Fruit fly (Drosophila melanogaster): ENCODE data around the gene pns.

Gene pns

dm6 chr3L:1546349-1547116 lies 9.6 kb downstream of the pns start:
- no peak for TF ChIP-seq CG5204 (GFP tag; optimal IDR thresholded peaks at IDR 0.05)
- peak; percentile 42 for TF ChIP-seq CG11617 (GFP tag; optimal IDR thresholded peaks at IDR 0.05)
- TF ChIP-seq CG7101 (tag; optimal IDR thresholded peaks at IDR 0.05), result peak; percentile 48
- peak; percentile 66 for TF ChIP-seq CG14711 (tag; optimal IDR thresholded peaks at IDR 0.05)
- TF ChIP-seq Mnt (GFP tag; optimal IDR thresholded peaks at IDR 0.05), result peak; percentile 32
- TF ChIP-seq CG7045 (GFP tag; optimal IDR thresholded peaks at IDR 0.05), result peak; percentile 88
- peak; percentile 47 for TF ChIP-seq cic (GFP tag; optimal IDR thresholded peaks at IDR 0.05)
- peak; percentile 92 for TF ChIP-seq CG12768 (GFP tag; optimal IDR thresholded peaks at IDR 0.05)
- TF ChIP-seq Clk (GFP tag; optimal IDR thresholded peaks at IDR 0.05), result no peak
- TF ChIP-seq CG1620 (GFP tag; optimal IDR thresholded peaks at IDR 0.05), result peak; percentile 56
- peak; percentile 40 for TF ChIP-seq Hr96 (GFP tag; optimal IDR thresholded peaks at IDR 0.05)
- TF ChIP-seq pad (GFP tag; optimal IDR thresholded peaks at IDR 0.05), result peak; percentile 92
- peak in 1 of 2 experiments; percentile 6 for TF ChIP-seq cnc (optimal IDR thresholded peaks at IDR 0.05)
- no peak for TF ChIP-seq kay (GFP tag; ENCODE audit: borderline replicate concordance)
- TF ChIP-seq CG33017 (tag; optimal IDR thresholded peaks at IDR 0.05), result peak; percentile 45
- peak; percentile 19 for TF ChIP-seq Crg-1 (GFP tag; optimal IDR thresholded peaks at IDR 0.05)
- peak; percentile 91 for TF ChIP-seq bab1 (GFP tag; optimal IDR thresholded peaks at IDR 0.05)
- TF ChIP-seq ovo (GFP tag; optimal IDR thresholded peaks at IDR 0.05), result peak; percentile 70
- TF ChIP-seq tj (GFP tag; optimal IDR thresholded peaks at IDR 0.05), result peak; percentile 49
- TF ChIP-seq toe (GFP tag; optimal IDR thresholded peaks at IDR 0.05), result no peak

DNA sequence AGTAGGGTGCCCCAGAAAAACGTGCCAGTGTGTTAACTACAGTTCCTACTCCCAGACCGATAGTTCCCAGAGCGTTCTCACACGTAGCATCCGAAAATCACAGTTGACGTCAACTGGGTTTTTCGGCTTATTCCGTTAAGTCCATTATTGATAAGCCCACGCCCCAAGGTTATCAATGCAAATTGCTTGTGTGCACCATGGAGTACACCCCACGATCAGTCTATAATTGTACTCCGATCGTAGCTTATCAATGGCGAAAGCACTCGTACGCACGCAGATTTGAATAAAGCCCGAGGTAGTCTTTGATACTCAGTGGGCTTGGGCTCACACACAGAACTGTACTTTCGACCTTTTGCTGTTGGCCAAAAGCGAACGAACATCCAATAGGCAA lies 10.2 kb downstream of the pns start:
- TF ChIP-seq cnc (optimal IDR thresholded peaks at IDR 0.05), result no peak
- no peak for TF ChIP-seq toe (GFP tag; optimal IDR thresholded peaks at IDR 0.05)
- TF ChIP-seq CG12768 (GFP tag; optimal IDR thresholded peaks at IDR 0.05), result no peak
- TF ChIP-seq CG1620 (GFP tag; optimal IDR thresholded peaks at IDR 0.05), result no peak
- no peak for TF ChIP-seq tj (GFP tag; optimal IDR thresholded peaks at IDR 0.05)
- no peak for TF ChIP-seq CG33017 (tag; optimal IDR thresholded peaks at IDR 0.05)
- no peak for TF ChIP-seq Clk (GFP tag; optimal IDR thresholded peaks at IDR 0.05)
- TF ChIP-seq CG11617 (GFP tag; optimal IDR thresholded peaks at IDR 0.05), result no peak
- no peak for TF ChIP-seq CG7045 (GFP tag; optimal IDR thresholded peaks at IDR 0.05)
- TF ChIP-seq Mnt (GFP tag; optimal IDR thresholded peaks at IDR 0.05), result no peak
- no peak for TF ChIP-seq Hr96 (GFP tag; optimal IDR thresholded peaks at IDR 0.05)
- TF ChIP-seq Crg-1 (GFP tag; optimal IDR thresholded peaks at IDR 0.05), result no peak
- TF ChIP-seq bab1 (GFP tag; optimal IDR thresholded peaks at IDR 0.05), result no peak
- no peak for TF ChIP-seq CG7101 (tag; optimal IDR thresholded peaks at IDR 0.05)
- TF ChIP-seq ovo (GFP tag; optimal IDR thresholded peaks at IDR 0.05), result no peak
- no peak for TF ChIP-seq pad (GFP tag; optimal IDR thresholded peaks at IDR 0.05)
- TF ChIP-seq kay (GFP tag; ENCODE audit: borderline replicate concordance), result no peak
- no peak for TF ChIP-seq CG5204 (GFP tag; optimal IDR thresholded peaks at IDR 0.05)
- no peak for TF ChIP-seq CG14711 (tag; optimal IDR thresholded peaks at IDR 0.05)

DNA sequence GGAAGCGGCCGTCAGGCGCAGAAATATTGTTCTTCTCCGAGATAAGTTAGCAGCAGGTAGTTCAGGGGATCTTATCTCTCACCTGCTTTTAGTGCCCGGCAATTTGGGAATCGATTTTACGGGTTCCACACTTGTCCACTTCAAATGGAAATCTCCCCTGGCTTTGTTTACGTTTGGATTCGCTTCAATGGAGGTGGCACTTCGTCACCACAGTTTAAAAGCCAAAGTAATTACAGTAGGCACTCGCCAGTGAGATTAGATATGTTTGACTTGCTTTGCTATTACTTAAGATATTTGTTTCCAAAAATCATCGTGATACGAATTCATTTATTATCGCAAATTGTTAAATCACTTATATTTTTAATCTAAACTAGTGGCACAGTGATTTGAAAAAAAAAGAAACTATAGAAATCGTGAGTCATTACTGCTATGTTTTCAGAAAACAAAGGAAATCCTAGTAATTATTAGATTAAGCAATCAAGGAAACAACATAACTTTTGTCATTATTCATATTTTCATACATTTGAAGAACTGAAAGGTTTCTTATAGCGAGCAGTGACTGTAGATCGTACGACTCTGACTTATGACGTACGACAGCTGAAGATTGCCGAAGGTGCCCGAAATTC lies 11.5 kb downstream of the pns start:
- TF ChIP-seq CG12768 (GFP tag; optimal IDR thresholded peaks at IDR 0.05), result peak; percentile 92
- no peak for TF ChIP-seq cnc (optimal IDR thresholded peaks at IDR 0.05)
- no peak for TF ChIP-seq Clk (GFP tag; optimal IDR thresholded peaks at IDR 0.05)
- TF ChIP-seq CG11617 (GFP tag; optimal IDR thresholded peaks at IDR 0.05), result peak; percentile 80
- peak; percentile 17 for TF ChIP-seq Crg-1 (GFP tag; optimal IDR thresholded peaks at IDR 0.05)
- TF ChIP-seq Hr96 (GFP tag; optimal IDR thresholded peaks at IDR 0.05), result peak; percentile 63
- TF ChIP-seq CG1620 (GFP tag; optimal IDR thresholded peaks at IDR 0.05), result no peak
- peak; percentile 50 for TF ChIP-seq CG14711 (tag; optimal IDR thresholded peaks at IDR 0.05)
- TF ChIP-seq CG7045 (GFP tag; optimal IDR thresholded peaks at IDR 0.05), result peak; percentile 76
- peak; percentile 55 for TF ChIP-seq pad (GFP tag; optimal IDR thresholded peaks at IDR 0.05)
- TF ChIP-seq Mnt (GFP tag; optimal IDR thresholded peaks at IDR 0.05), result peak; percentile 31
- TF ChIP-seq toe (GFP tag; optimal IDR thresholded peaks at IDR 0.05), result peak; percentile 78
- TF ChIP-seq cic (GFP tag; optimal IDR thresholded peaks at IDR 0.05), result peak; percentile 94
- peak; percentile 75 for TF ChIP-seq CG7101 (tag; optimal IDR thresholded peaks at IDR 0.05)
- TF ChIP-seq bab1 (GFP tag; optimal IDR thresholded peaks at IDR 0.05), result peak; percentile 70
- peak; percentile 6 for TF ChIP-seq ovo (GFP tag; optimal IDR thresholded peaks at IDR 0.05)
- peak; percentile 82 for TF ChIP-seq CG5204 (GFP tag; optimal IDR thresholded peaks at IDR 0.05)
- peak; percentile 97 for TF ChIP-seq kay (GFP tag; ENCODE audit: borderline replicate concordance)
- TF ChIP-seq CG33017 (tag; optimal IDR thresholded peaks at IDR 0.05), result peak; percentile 82
- peak; percentile 47 for TF ChIP-seq tj (GFP tag; optimal IDR thresholded peaks at IDR 0.05)

DNA sequence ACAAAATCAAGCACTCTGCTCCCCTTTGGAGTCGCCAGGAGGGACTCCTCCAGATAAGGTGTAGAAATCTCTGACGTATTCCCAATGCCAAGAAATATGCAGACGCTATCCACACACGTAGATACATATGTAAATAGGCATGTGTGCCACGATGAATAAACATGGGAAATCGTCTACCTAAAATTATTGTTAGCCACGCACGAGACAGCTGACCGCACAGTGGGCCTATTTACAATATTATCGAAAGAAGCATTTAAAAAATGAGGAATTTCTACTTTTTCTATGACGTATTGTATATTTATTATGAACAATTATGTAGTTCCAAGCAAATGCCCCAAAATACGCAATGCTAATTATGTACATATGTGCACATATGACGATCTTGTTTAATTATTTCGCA lies 12.2 kb downstream of the pns start:
- TF ChIP-seq toe (GFP tag; optimal IDR thresholded peaks at IDR 0.05) (no peak), kay (GFP tag; ENCODE audit: borderline replicate concordance) (no peak)

- TF ChIP-seq cnc (optimal IDR thresholded peaks at IDR 0.05) (no peak), CG12768 (GFP tag; optimal IDR thresholded peaks at IDR 0.05) (peak; percentile 19), kay (GFP tag; ENCODE audit: borderline replicate concordance) (no peak), pad (GFP tag; optimal IDR thresholded peaks at IDR 0.05) (no peak), Mnt (GFP tag; optimal IDR thresholded peaks at IDR 0.05) (peak; percentile 91), CG33017 (tag; optimal IDR thresholded peaks at IDR 0.05) (no peak), CG11617 (GFP tag; optimal IDR thresholded peaks at IDR 0.05) (peak; percentile 28), cic (GFP tag; optimal IDR thresholded peaks at IDR 0.05) (peak; percentile 61), bab1 (GFP tag; optimal IDR thresholded peaks at IDR 0.05) (no peak)
Observed at dm6 chr3L:1549634-1550071, 12.7 kb downstream of the pns start.

All from whole organism, adult.